Fruit fly (Drosophila melanogaster) whole organism, embryonic: ENCODE measurements around the gene CG43448.
A peak's percentile ranks its signal among the peaks of the same experiment; 100 is the strongest.

Source experiments
- Bdp1 ChIP-seq: fragments of 200-800 bp; sonication (Bioruptor generic); optimal IDR thresholded peaks from 3 replicates; lab custom pipeline; 2016; ENCODE audit warnings: missing biosample characterization, missing genetic modification characterization
- Blimp-1 ChIP-seq: fragments of 200-800 bp; sonication (Bioruptor generic); optimal IDR thresholded peaks from 3 replicates; lab custom pipeline; 2018; ENCODE audit warnings: missing biosample characterization, missing genetic modification characterization, mild to moderate bottlenecking, moderate library complexity, missing genetic modification reagents
- BtbVII ChIP-seq: fragments of 200-800 bp; sonication (Bioruptor generic); optimal IDR thresholded peaks from 3 replicates; lab custom pipeline; 2017; ENCODE audit warnings: missing biosample characterization, mild to moderate bottlenecking, missing genetic modification characterization
- CG1024 ChIP-seq: fragments of 200-800 bp; sonication (Bioruptor generic); IDR thresholded peaks from 2 replicates; pipeline ENCODE4 v1.3.6; 2022; ENCODE audit warnings: missing biosample characterization, missing genetic modification characterization
- CG11247 ChIP-seq: fragments of 200-800 bp; sonication (Bioruptor generic); IDR thresholded peaks from 2 replicates; pipeline ENCODE4 v1.3.6; 2022; ENCODE audit warnings: missing biosample characterization, missing genetic modification characterization
- CG11504 ChIP-seq: fragments of 200-800 bp; sonication (Bioruptor generic); optimal IDR thresholded peaks from 3 replicates; lab custom pipeline; 2019; ENCODE audit warnings: missing biosample characterization, mild to moderate bottlenecking, missing genetic modification characterization, moderate library complexity
- CG12219 ChIP-seq: fragments of 200-800 bp; sonication (Bioruptor generic); optimal IDR thresholded peaks from 3 replicates; lab custom pipeline; 2018; ENCODE audit warnings: missing biosample characterization, mild to moderate bottlenecking, missing genetic modification characterization
- CG12391 ChIP-seq: fragments of 200-800 bp; sonication (Bioruptor generic); optimal IDR thresholded peaks from 3 replicates; lab custom pipeline; 2018; ENCODE audit warnings: missing biosample characterization, mild to moderate bottlenecking, missing genetic modification characterization, moderate library complexity
- CG14050 ChIP-seq: fragments of 200-800 bp; sonication (Bioruptor generic); IDR thresholded peaks from 3 replicates; pipeline ENCODE4 v1.3.6; 2022; ENCODE audit warnings: missing biosample characterization, missing genetic modification characterization
- CG15601 ChIP-seq: fragments of 200-800 bp; sonication (Bioruptor generic); optimal IDR thresholded peaks from 3 replicates; lab custom pipeline; 2019; ENCODE audit warnings: missing biosample characterization, mild to moderate bottlenecking, missing genetic modification characterization, moderate library complexity
- CG1603 ChIP-seq: fragments of 200-800 bp; sonication (Bioruptor generic); optimal IDR thresholded peaks from 2 replicates; lab custom pipeline; 2019; ENCODE audit warnings: missing biosample characterization, mild to moderate bottlenecking, missing genetic modification characterization, moderate library complexity
- CG16863 ChIP-seq: fragments of 200-800 bp; sonication (Bioruptor generic); optimal IDR thresholded peaks from 3 replicates; lab custom pipeline; 2016; ENCODE audit warnings: missing biosample characterization, missing genetic modification characterization
- CG17568 ChIP-seq: fragments of 200-800 bp; sonication (Bioruptor generic); optimal IDR thresholded peaks from 2 replicates; lab custom pipeline; 2018; ENCODE audit warnings: missing biosample characterization, mild to moderate bottlenecking, missing genetic modification characterization, moderate library complexity
- CG17829 ChIP-seq: fragments of 200-800 bp; optimal IDR thresholded peaks from 2 replicates; lab custom pipeline; 2019; ENCODE audit warnings: missing biosample characterization, mild to moderate bottlenecking, missing genetic modification characterization, moderate library complexity
- CG2712 ChIP-seq: fragments of 200-800 bp; optimal IDR thresholded peaks from 3 replicates; lab custom pipeline; 2019; ENCODE audit warnings: missing biosample characterization, mild to moderate bottlenecking, missing genetic modification characterization, moderate library complexity
- CG32772 ChIP-seq: fragments of 200-800 bp; sonication (Bioruptor generic); IDR thresholded peaks from 2 replicates; pipeline ENCODE4 v1.3.6; 2022; ENCODE audit warnings: missing biosample characterization, missing genetic modification characterization
- CG3281 ChIP-seq: fragments of 200-800 bp; sonication (Bioruptor generic); optimal IDR thresholded peaks from 3 replicates; lab custom pipeline; 2017; ENCODE audit warnings: missing biosample characterization, mild to moderate bottlenecking, missing genetic modification characterization
- CG33557 ChIP-seq: fragments of 200-800 bp; sonication (Bioruptor generic); optimal IDR thresholded peaks from 2 replicates; lab custom pipeline; 2019; ENCODE audit warnings: missing biosample characterization, mild to moderate bottlenecking, missing genetic modification characterization, moderate library complexity
- CG4328 ChIP-seq: fragments of 200-800 bp; sonication (Bioruptor generic); optimal IDR thresholded peaks from 3 replicates; lab custom pipeline; 2017; ENCODE audit warnings: missing biosample characterization, missing genetic modification reagents, missing genetic modification characterization
- CG4424 ChIP-seq: fragments of 200-800 bp; sonication (Bioruptor generic); optimal IDR thresholded peaks from 3 replicates; lab custom pipeline; 2016; ENCODE audit warnings: missing biosample characterization, missing genetic modification characterization
- CG6683 ChIP-seq: fragments of 200-800 bp; sonication (Bioruptor generic); optimal IDR thresholded peaks from 2 replicates; lab custom pipeline; 2017; ENCODE audit warnings: missing biosample characterization, mild to moderate bottlenecking, missing genetic modification characterization, missing genetic modification reagents
- CG6689 ChIP-seq: fragments of 200-800 bp; sonication (Bioruptor generic); IDR thresholded peaks from 2 replicates; pipeline ENCODE4 v1.3.6; 2022; ENCODE audit warnings: missing biosample characterization, missing genetic modification characterization
- CG8388 ChIP-seq: fragments of 200-800 bp; sonication (Bioruptor generic); optimal IDR thresholded peaks from 2 replicates; lab custom pipeline; 2019; ENCODE audit warnings: missing biosample characterization, mild to moderate bottlenecking, missing genetic modification characterization, moderate library complexity
- CG9609 ChIP-seq: fragments of 200-800 bp; sonication (Bioruptor generic); optimal IDR thresholded peaks from 3 replicates; lab custom pipeline; 2016; ENCODE audit warnings: missing biosample characterization, missing genetic modification characterization
- NFAT ChIP-seq: fragments of 200-800 bp; sonication (Bioruptor generic); IDR thresholded peaks from 2 replicates; pipeline ENCODE4 v1.3.6; 2022; ENCODE audit warnings: missing biosample characterization, missing genetic modification characterization
- Xrp1 ChIP-seq: fragments of 200-800 bp; sonication (Bioruptor generic); IDR thresholded peaks from 2 replicates; pipeline ENCODE4 v1.3.6; 2022; ENCODE audit warnings: missing biosample characterization, missing genetic modification characterization
- ara ChIP-seq: fragments of 200-800 bp; sonication (Bioruptor generic); IDR thresholded peaks from 2 replicates; pipeline ENCODE4 v1.3.6; 2022; ENCODE audit warnings: missing biosample characterization, missing genetic modification characterization
- az2 ChIP-seq: fragments of 200-800 bp; sonication (Bioruptor generic); optimal IDR thresholded peaks from 3 replicates; lab custom pipeline; 2016; ENCODE audit warnings: missing biosample characterization, missing genetic modification characterization
- bsh ChIP-seq, 2 experiments: fragments of 200-800 bp; sonication (Bioruptor generic); optimal IDR thresholded peaks; 2 replicates each; lab custom pipeline; 2017 to 2018; ENCODE audit warnings: mild to moderate bottlenecking in 2 of 2, missing biosample characterization in 2 of 2, missing genetic modification characterization in 2 of 2, moderate library complexity in 1 of 2
- crc ChIP-seq: fragments of 200-800 bp; sonication (Bioruptor generic); optimal IDR thresholded peaks from 2 replicates; lab custom pipeline; 2016; ENCODE audit warnings: missing biosample characterization, missing genetic modification characterization
- eve ChIP-seq, 2 experiments: fragments of >200 bp; optimal IDR thresholded peaks; 2 replicates each; lab custom pipeline; 2017; ENCODE audit warnings: missing biosample characterization in 2 of 2, missing genetic modification characterization in 2 of 2
- exex ChIP-seq: fragments of 200-800 bp; sonication (Bioruptor generic); optimal IDR thresholded peaks from 4 replicates; lab custom pipeline; 2018; ENCODE audit warnings: missing biosample characterization, mild to moderate bottlenecking, missing genetic modification characterization, moderate library complexity
- gem ChIP-seq: fragments of 200-800 bp; sonication (Bioruptor generic); optimal IDR thresholded peaks from 2 replicates; lab custom pipeline; 2019; ENCODE audit warnings: missing biosample characterization, mild to moderate bottlenecking, missing genetic modification characterization, moderate library complexity
- gsb-n ChIP-seq: fragments of 200-800 bp; sonication (Bioruptor generic); optimal IDR thresholded peaks from 3 replicates; lab custom pipeline; 2018; ENCODE audit warnings: missing biosample characterization, mild to moderate bottlenecking, missing genetic modification characterization
- hb ChIP-seq: fragments of 200-800 bp; sonication (Bioruptor generic); IDR thresholded peaks from 3 replicates; pipeline ENCODE4 v1.3.6; 2022; ENCODE audit warnings: missing biosample characterization, missing genetic modification characterization; ENCODE audit not compliant: partially characterized antibody
- lbe ChIP-seq: fragments of 200-800 bp; sonication (Bioruptor generic); optimal IDR thresholded peaks from 2 replicates; lab custom pipeline; 2016; ENCODE audit warnings: missing biosample characterization, mild to moderate bottlenecking, missing genetic modification characterization
- lola ChIP-seq, 3 experiments: fragments of >200 bp in 2 of 3; fragments of 200-800 bp in 1 of 3; sonication (Bioruptor generic) in 1 of 3; optimal IDR thresholded peaks; 2 replicates each; lab custom pipeline; 2017 to 2019; ENCODE audit warnings: missing biosample characterization in 3 of 3, missing genetic modification characterization in 3 of 3, mild to moderate bottlenecking in 1 of 3, moderate library complexity in 1 of 3
- lov ChIP-seq, 2 experiments: fragments of 200-800 bp in 1 of 2; fragments of >200 bp in 1 of 2; sonication (Bioruptor generic) in 1 of 2; IDR thresholded peaks in 1 of 2; optimal IDR thresholded peaks in 1 of 2; 2 replicates in 1 of 2; 3 replicates in 1 of 2; pipeline versions ENCODE4 v1.3.6 to Lab custom; 2017 to 2022; ENCODE audit warnings: missing biosample characterization in 1 of 2, missing genetic modification characterization in 1 of 2
- nom ChIP-seq: fragments of 200-800 bp; sonication (Bioruptor generic); optimal IDR thresholded peaks from 2 replicates; lab custom pipeline; 2017; ENCODE audit warnings: missing biosample characterization, missing genetic modification characterization, mild to moderate bottlenecking, moderate library complexity, missing genetic modification reagents
- phol ChIP-seq: fragments of 200-800 bp; sonication (Bioruptor generic); optimal IDR thresholded peaks from 3 replicates; lab custom pipeline; 2018; ENCODE audit warnings: missing biosample characterization, mild to moderate bottlenecking, missing genetic modification characterization, moderate library complexity
- row ChIP-seq: fragments of 200-800 bp; sonication (Bioruptor generic); IDR thresholded peaks from 3 replicates; pipeline ENCODE4 v1.3.6; 2022; ENCODE audit warnings: missing biosample characterization, missing genetic modification characterization
- sim ChIP-seq: fragments of 200-800 bp; sonication (Bioruptor generic); IDR thresholded peaks from 2 replicates; pipeline ENCODE4 v1.3.6; 2022; ENCODE audit warnings: missing biosample characterization, missing genetic modification characterization
- trh ChIP-seq: fragments of 200-800 bp; sonication (Bioruptor generic); optimal IDR thresholded peaks from 2 replicates; lab custom pipeline; 2016; ENCODE audit warnings: missing biosample characterization, missing genetic modification characterization
- ttk ChIP-seq: fragments of 200-800 bp; sonication (Bioruptor generic); IDR thresholded peaks from 2 replicates; pipeline ENCODE4 v2.1.2; 2022; ENCODE audit warnings: missing biosample characterization, missing genetic modification characterization
- unpg ChIP-seq: fragments of 200-800 bp; sonication (Bioruptor generic); optimal IDR thresholded peaks from 3 replicates; lab custom pipeline; 2018; ENCODE audit warnings: missing biosample characterization, mild to moderate bottlenecking, missing genetic modification characterization, moderate library complexity
- wek ChIP-seq: fragments of 200-800 bp; sonication (Bioruptor generic); optimal IDR thresholded peaks from 3 replicates; lab custom pipeline; 2018; ENCODE audit warnings: missing biosample characterization, mild to moderate bottlenecking, missing genetic modification characterization, moderate library complexity
- zfh1 ChIP-seq: fragments of 200-800 bp; sonication (Bioruptor generic); IDR thresholded peaks from 3 replicates; pipeline ENCODE4 v1.3.6; 2022; ENCODE audit warnings: missing biosample characterization, missing genetic modification characterization

The CG43448 gene

DNA sequence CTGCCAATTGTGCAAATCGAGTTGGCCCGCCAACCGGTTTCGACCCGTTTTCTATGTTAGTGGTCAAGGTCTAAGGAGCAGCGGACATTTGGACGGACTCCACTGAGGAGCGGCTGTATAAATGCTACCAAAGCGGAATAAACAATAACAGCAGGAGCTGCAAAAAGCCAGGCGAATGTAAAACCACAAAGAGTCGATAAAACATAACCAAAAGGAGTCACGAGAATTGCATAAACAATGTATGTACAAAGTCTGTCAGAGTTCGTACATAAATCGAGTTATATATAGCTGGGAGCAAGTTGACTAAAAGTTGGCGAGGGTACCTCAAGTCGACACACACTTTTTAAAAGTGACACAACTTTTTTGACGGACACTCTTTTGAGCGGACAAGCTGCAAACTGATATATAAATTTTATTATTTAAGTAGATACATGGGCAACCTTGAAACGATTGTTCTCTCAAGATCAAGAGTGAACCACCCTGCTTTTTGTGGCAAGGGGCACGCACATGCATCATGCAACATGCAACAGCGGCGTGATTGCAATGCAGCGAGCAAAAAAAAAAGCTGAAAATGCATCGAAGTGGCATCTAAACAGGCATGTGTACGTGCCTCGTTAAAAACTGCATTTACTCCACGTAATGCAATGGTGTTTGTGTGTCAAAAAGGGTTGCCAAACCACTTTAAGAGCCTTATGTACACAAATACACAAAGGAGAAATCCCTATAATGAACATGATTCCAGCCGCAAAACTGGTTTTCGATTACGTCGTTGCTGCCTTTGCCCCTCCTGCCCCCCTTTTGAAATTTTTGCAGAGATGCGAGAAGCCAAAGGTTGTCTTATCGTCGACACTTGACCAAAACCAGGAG lies 18.0 kb upstream of the CG43448 start:
- TF ChIP-seq NFAT, result no peak
- TF ChIP-seq Bdp1, result no peak
- TF ChIP-seq eve (GFP tag; optimal IDR thresholded peaks at IDR 0.05; lab: Kevin White, UChicago), result peak in 1 of 2 experiments; percentile 24
- TF ChIP-seq az2, result no peak
- TF ChIP-seq Blimp-1 (GFP tag; lab: Kevin White, UChicago), result peak; percentile 7
- TF ChIP-seq CG8388 (GFP tag; lab: Kevin White, UChicago), result peak; percentile 15
- TF ChIP-seq CG12219 (GFP tag; lab: Kevin White, UChicago), result peak; percentile 1
- peak; percentile 5 for TF ChIP-seq phol (tag; lab: Kevin White, UChicago)
- TF ChIP-seq CG14050 (GFP tag; lab: Robert Waterston, UW), result no peak
- TF ChIP-seq CG4328, result no peak
- peak; percentile 14 for TF ChIP-seq CG12391 (tag; lab: Kevin White, UChicago)
- TF ChIP-seq CG1024 (GFP tag; lab: Robert Waterston, UW), result 0 out of 2 replicates have a peak, but pooled peaks have one; percentile 3
- TF ChIP-seq CG2712, result peak; percentile 51
- peak; percentile 72 for TF ChIP-seq zfh1 (GFP tag; lab: Robert Waterston, UW)
- TF ChIP-seq lbe, result peak; percentile 95
- peak in 1 of 3 experiments; percentile 29 for TF ChIP-seq lola (GFP tag; optimal IDR thresholded peaks at IDR 0.05; lab: Kevin White, UChicago)
- TF ChIP-seq lov (optimal IDR thresholded peaks at IDR 0.05; lab: Kevin White, UChicago), result no peak
- TF ChIP-seq lov (GFP tag; IDR thresholded peaks at IDR 0.05; lab: Robert Waterston, UW), result 0 out of 3 replicates have a peak, but pooled peaks have one; percentile 65
- 0 out of 2 replicates have a peak, but pooled peaks have one; percentile 9 for TF ChIP-seq ttk (GFP tag; lab: Robert Waterston, UW)
- peak; percentile 60; the same call in 1 of the 2 replicates for TF ChIP-seq ara
- peak; percentile 72 for TF ChIP-seq Xrp1 (GFP tag; lab: Robert Waterston, UW)
- TF ChIP-seq wek (GFP tag; lab: Kevin White, UChicago), result no peak
- TF ChIP-seq CG32772 (GFP tag; lab: Robert Waterston, UW), result no peak
- TF ChIP-seq CG11247 (GFP tag; lab: Robert Waterston, UW), result no peak
- peak; percentile 19; the same call in 1 of the 3 replicates for TF ChIP-seq row (GFP tag; lab: Robert Waterston, UW)
- TF ChIP-seq CG33557, result peak; percentile 18
- TF ChIP-seq gem (tag; lab: Kevin White, UChicago), result peak; percentile 30
- TF ChIP-seq CG17568 (GFP tag; lab: Kevin White, UChicago), result peak; percentile 63
- peak; percentile 32 for TF ChIP-seq CG17829 (tag; lab: Kevin White, UChicago)
- no peak for TF ChIP-seq crc (GFP tag; lab: Kevin White, UChicago)
- no peak for TF ChIP-seq CG3281 (GFP tag; lab: Kevin White, UChicago)
- TF ChIP-seq trh (GFP tag; lab: Kevin White, UChicago), result no peak
- peak; percentile 3 for TF ChIP-seq gsb-n (tag; lab: Kevin White, UChicago)
- TF ChIP-seq hb (GFP tag; lab: Robert Waterston, UW), result 0 out of 3 replicates have a peak, but pooled peaks have one; percentile 33
- no peak for TF ChIP-seq CG9609
- no peak for TF ChIP-seq CG15601 (tag; lab: Kevin White, UChicago)
- TF ChIP-seq unpg, result peak; percentile 21
- peak; percentile 1 for TF ChIP-seq CG11504
- peak; percentile 96 for TF ChIP-seq nom (GFP tag; lab: Kevin White, UChicago)
- peak; percentile 61 to 97 for TF ChIP-seq bsh (GFP tag; optimal IDR thresholded peaks at IDR 0.05; lab: Kevin White, UChicago)
- no peak for TF ChIP-seq CG6683
- TF ChIP-seq CG4424 (GFP tag; lab: Kevin White, UChicago), result peak; percentile 17
- TF ChIP-seq CG6689 (GFP tag; lab: Robert Waterston, UW), result peak; percentile 34; the same call in 1 of the 2 replicates
- TF ChIP-seq exex (tag; lab: Kevin White, UChicago), result no peak
- peak; percentile 51 for TF ChIP-seq CG1603 (tag; lab: Kevin White, UChicago)
- peak; percentile 43; the same call in 1 of the 2 replicates for TF ChIP-seq sim
- TF ChIP-seq CG16863 (GFP tag; lab: Kevin White, UChicago), result no peak
- no peak for TF ChIP-seq BtbVII
